Worm (Caenorhabditis elegans): Measurements from ENCODE around the gene F13H6.5.

ce11 chrV:6399831-6400230 lies 25.1 kb upstream of the F13H6.5 start, which contains the start of gene gfi-1:
- no peak for TF ChIP-seq ama-1 (optimal IDR thresholded peaks at IDR 0.05)
- TF ChIP-seq flt-1 (GFP tag; IDR thresholded peaks at IDR 0.05), result no peak
- TF ChIP-seq scrt-1 (GFP tag; IDR thresholded peaks at IDR 0.05), result no peak
- TF ChIP-seq hmbx-1 (tag; optimal IDR thresholded peaks at IDR 0.05), result no peak
- TF ChIP-seq sea-1 (GFP tag; conservative IDR thresholded peaks at IDR 0.05), result no peak
- no peak for TF ChIP-seq aly-1 (tag; optimal IDR thresholded peaks at IDR 0.05)
- TF ChIP-seq ets-7 (tag; optimal IDR thresholded peaks at IDR 0.05), result no peak
- no peak for TF ChIP-seq pes-1 (GFP tag; IDR thresholded peaks at IDR 0.05)
